Worm (Caenorhabditis elegans) whole organism, late embryonic: ENCODE measurements around the gene Y47D3A.31.

Experiments
- C08G9.2 ChIP-seq: sonication (generic microtip); optimal IDR thresholded peaks from 2 replicates; lab custom pipeline; 2016; ENCODE audit warnings: mild to moderate bottlenecking, missing genetic modification characterization, moderate library complexity, missing compliant biosample characterization
- C38D4.7 ChIP-seq: fragments of 200-800 bp; sonication (Bioruptor generic); optimal IDR thresholded peaks from 2 replicates; lab custom pipeline; 2018; ENCODE audit warnings: mild to moderate bottlenecking, missing genetic modification characterization, moderate library complexity, missing compliant biosample characterization
- F13H6.1 ChIP-seq: sonication (generic microtip); optimal IDR thresholded peaks from 2 replicates; lab custom pipeline; 2016; ENCODE audit warnings: missing genetic modification characterization, missing compliant biosample characterization
- K02D7.2 ChIP-seq: sonication (generic microtip); optimal IDR thresholded peaks from 2 replicates; lab custom pipeline; 2017; ENCODE audit warnings: mild to moderate bottlenecking, missing genetic modification characterization, missing compliant biosample characterization
- Y22D7AL.16 ChIP-seq: sonication (generic microtip); optimal IDR thresholded peaks from 2 replicates; lab custom pipeline; 2016; ENCODE audit warnings: missing genetic modification characterization, missing compliant biosample characterization
- ahr-1 ChIP-seq: sonication (generic microtip); optimal IDR thresholded peaks from 2 replicates; lab custom pipeline; 2016; ENCODE audit warnings: missing genetic modification characterization, missing compliant biosample characterization
- ama-1 ChIP-seq: fragments of 150-350 bp; optimal IDR thresholded peaks from 2 replicates; lab custom pipeline; 2014
- ceh-18 ChIP-seq: sonication (generic microtip); optimal IDR thresholded peaks from 2 replicates; lab custom pipeline; 2016; ENCODE audit warnings: missing genetic modification characterization, missing compliant biosample characterization
- ceh-19 ChIP-seq: fragments of 200-800 bp; sonication (Bioruptor generic); optimal IDR thresholded peaks from 2 replicates; lab custom pipeline; 2018; ENCODE audit warnings: mild to moderate bottlenecking, missing genetic modification characterization, missing compliant biosample characterization
- ceh-2 ChIP-seq: sonication (generic microtip); optimal IDR thresholded peaks from 2 replicates; lab custom pipeline; 2016; ENCODE audit warnings: missing genotype, missing genetic modification characterization, missing compliant biosample characterization
- ceh-30 ChIP-seq: fragments of 150-350 bp; optimal IDR thresholded peaks from 2 replicates; lab custom pipeline; 2014; ENCODE audit warnings: missing biosample characterization, missing genetic modification characterization
- ceh-34 ChIP-seq: sonication (generic microtip); optimal IDR thresholded peaks from 2 replicates; lab custom pipeline; 2016; ENCODE audit warnings: mild to moderate bottlenecking, missing genetic modification characterization, missing compliant biosample characterization
- ceh-48 ChIP-seq: sonication (generic microtip); optimal IDR thresholded peaks from 2 replicates; lab custom pipeline; 2016; ENCODE audit warnings: missing genetic modification characterization, inconsistent platforms, missing compliant biosample characterization
- che-1 ChIP-seq: sonication (generic microtip); optimal IDR thresholded peaks from 2 replicates; lab custom pipeline; 2016; ENCODE audit warnings: mild to moderate bottlenecking, missing genetic modification characterization, missing compliant biosample characterization
- dmd-4 ChIP-seq: sonication (generic microtip); optimal IDR thresholded peaks from 2 replicates; lab custom pipeline; 2016; ENCODE audit warnings: borderline replicate concordance, missing genetic modification characterization, missing compliant biosample characterization
- dve-1 ChIP-seq: sonication (generic microtip); optimal IDR thresholded peaks from 2 replicates; lab custom pipeline; 2017; ENCODE audit warnings: antibody characterized with exemption, mild to moderate bottlenecking, missing genetic modification characterization, missing compliant biosample characterization
- elt-4 ChIP-seq: sonication (generic microtip); optimal IDR thresholded peaks from 2 replicates; lab custom pipeline; 2016; ENCODE audit warnings: missing genetic modification characterization, missing compliant biosample characterization
- ets-4 ChIP-seq: sonication (generic microtip); optimal IDR thresholded peaks from 2 replicates; lab custom pipeline; 2016; ENCODE audit warnings: missing genetic modification characterization, missing compliant biosample characterization
- eyg-1 ChIP-seq: sonication (generic microtip); optimal IDR thresholded peaks from 2 replicates; lab custom pipeline; 2016; ENCODE audit warnings: missing genotype, missing genetic modification characterization, missing compliant biosample characterization
- fkh-10 ChIP-seq: fragments of 150-350 bp; optimal IDR thresholded peaks from 2 replicates; lab custom pipeline; 2014; ENCODE audit warnings: missing biosample characterization, missing genetic modification reagents, missing genetic modification characterization
- hlh-15 ChIP-seq: sonication (generic microtip); optimal IDR thresholded peaks from 2 replicates; lab custom pipeline; 2016; ENCODE audit warnings: missing genetic modification characterization, missing compliant biosample characterization
- hlh-30 ChIP-seq: sonication (generic microtip); optimal IDR thresholded peaks from 2 replicates; lab custom pipeline; 2017; ENCODE audit warnings: antibody characterized with exemption, missing genetic modification characterization, missing compliant biosample characterization; ENCODE audit not compliant: insufficient read depth
- hlh-6 ChIP-seq: sonication (generic microtip); optimal IDR thresholded peaks from 2 replicates; lab custom pipeline; 2016; ENCODE audit warnings: missing genotype, missing genetic modification characterization, missing compliant biosample characterization
- hlh-8 ChIP-seq: sonication (generic microtip); optimal IDR thresholded peaks from 2 replicates; lab custom pipeline; 2016; ENCODE audit warnings: missing genotype, missing genetic modification characterization, missing compliant biosample characterization
- lim-6 ChIP-seq: sonication (generic microtip); optimal IDR thresholded peaks from 2 replicates; lab custom pipeline; 2016; ENCODE audit warnings: missing genetic modification characterization, missing compliant biosample characterization
- madf-2 ChIP-seq: sonication (generic microtip); optimal IDR thresholded peaks from 2 replicates; lab custom pipeline; 2017; ENCODE audit warnings: missing genetic modification characterization, missing compliant biosample characterization
- mec-3 ChIP-seq: sonication (generic microtip); optimal IDR thresholded peaks from 2 replicates; lab custom pipeline; 2016; ENCODE audit warnings: borderline replicate concordance, missing genetic modification characterization, missing compliant biosample characterization
- nhr-11 ChIP-seq: fragments of 150-350 bp; optimal IDR thresholded peaks from 2 replicates; lab custom pipeline; 2014; ENCODE audit warnings: missing biosample characterization, missing genetic modification characterization
- nhr-232 ChIP-seq: sonication (generic microtip); optimal IDR thresholded peaks from 2 replicates; lab custom pipeline; 2016; ENCODE audit warnings: missing genetic modification characterization, missing compliant biosample characterization
- npax-4 ChIP-seq: sonication (generic microtip); optimal IDR thresholded peaks from 2 replicates; lab custom pipeline; 2016; ENCODE audit warnings: missing genetic modification characterization, missing compliant biosample characterization
- pax-1 ChIP-seq: fragments of 150-350 bp; optimal IDR thresholded peaks from 2 replicates; lab custom pipeline; 2014; ENCODE audit warnings: missing biosample characterization, missing genetic modification characterization
- pha-4 ChIP-seq: fragments of 150-350 bp; optimal IDR thresholded peaks from 2 replicates; lab custom pipeline; 2018; ENCODE audit warnings: missing biosample characterization, missing genetic modification reagents, missing genetic modification characterization
- ref-2 ChIP-seq: sonication (generic microtip); optimal IDR thresholded peaks from 2 replicates; lab custom pipeline; 2016; ENCODE audit warnings: missing genetic modification characterization, missing compliant biosample characterization
- sdc-2 ChIP-seq: sonication (generic microtip); optimal IDR thresholded peaks from 2 replicates; lab custom pipeline; 2016; ENCODE audit warnings: missing genotype, missing genetic modification characterization, missing compliant biosample characterization
- sox-2 ChIP-seq: fragments of 200-800 bp; sonication (Bioruptor generic); IDR thresholded peaks from 2 replicates; pipeline ENCODE4 v1.3.6; 2022; ENCODE audit warnings: missing genetic modification reagents, missing genetic modification characterization, missing compliant biosample characterization
- tbx-2 ChIP-seq: sonication (generic microtip); optimal IDR thresholded peaks from 2 replicates; lab custom pipeline; 2016; ENCODE audit warnings: missing genetic modification characterization, missing compliant biosample characterization
- tbx-7 ChIP-seq: sonication (generic microtip); optimal IDR thresholded peaks from 2 replicates; lab custom pipeline; 2016; ENCODE audit warnings: missing genotype, missing genetic modification characterization, missing compliant biosample characterization
- ttx-3 ChIP-seq: sonication (generic microtip); optimal IDR thresholded peaks from 2 replicates; lab custom pipeline; 2016; ENCODE audit warnings: missing genetic modification reagents, missing genetic modification characterization, missing compliant biosample characterization
- unc-3 ChIP-seq, 2 experiments: fragments of 200-800 bp in 1 of 2; sonication (Bioruptor generic) in 1 of 2; sonication (generic microtip) in 1 of 2; conservative IDR thresholded peaks in 1 of 2; optimal IDR thresholded peaks in 1 of 2; 2 replicates each; pipeline versions ENCODE4 v1.3.6 to Lab custom; 2016 to 2022; ENCODE audit warnings: missing compliant biosample characterization in 2 of 2, missing genetic modification characterization in 2 of 2, missing genetic modification reagents in 1 of 2
- unc-42 ChIP-seq: sonication (generic microtip); optimal IDR thresholded peaks from 2 replicates; lab custom pipeline; 2016; ENCODE audit warnings: missing genotype, missing genetic modification characterization, missing compliant biosample characterization
- unc-86 ChIP-seq: sonication (generic microtip); optimal IDR thresholded peaks from 2 replicates; lab custom pipeline; 2016; ENCODE audit warnings: missing genetic modification characterization, missing compliant biosample characterization
- zip-5 ChIP-seq: sonication (generic microtip); optimal IDR thresholded peaks from 2 replicates; lab custom pipeline; 2016; ENCODE audit warnings: missing genetic modification characterization, missing compliant biosample characterization

Gene Y47D3A.31

DNA sequence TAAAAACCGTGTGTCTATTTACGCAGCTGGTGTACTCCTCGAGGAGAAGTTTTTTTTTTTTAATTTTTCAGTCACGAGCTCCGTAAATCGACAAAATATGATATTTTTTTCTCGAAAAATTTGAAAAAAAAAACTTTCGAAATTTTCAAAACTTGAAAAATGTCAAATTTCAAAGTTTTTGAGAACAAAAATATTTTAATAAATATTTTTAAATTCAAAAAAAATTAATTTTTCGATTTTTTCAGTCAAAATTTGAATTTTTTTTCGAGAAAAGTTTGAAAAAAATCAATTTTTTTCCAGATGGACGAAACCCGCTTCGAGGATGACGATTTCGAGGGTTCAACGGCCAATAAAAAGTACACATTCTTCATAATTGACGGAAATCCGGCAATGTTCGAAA, 2.5 kb downstream of the Y47D3A.31 start, which contains the start of gene cku-70:
Gene cku-70 (plus strand): TSS at position 301 of the 400 bp plus-strand sequence.
- TF ChIP-seq Y22D7AL.16 (tag; lab: Kevin White, UChicago) (no peak), unc-3 (GFP tag; conservative IDR thresholded peaks at IDR 0.05; lab: Robert Waterston, UW) (no peak), unc-3 (tag; optimal IDR thresholded peaks at IDR 0.05; lab: Kevin White, UChicago) (no peak), hlh-30 (no peak), F13H6.1 (tag; lab: Kevin White, UChicago) (no peak), dmd-4 (tag; lab: Kevin White, UChicago) (no peak), pha-4 (tag; lab: Kevin White, UChicago) (no peak), mec-3 (tag; lab: Kevin White, UChicago) (no peak), ahr-1 (tag; lab: Kevin White, UChicago) (no peak), ref-2 (tag; lab: Kevin White, UChicago) (no peak), hlh-15 (tag; lab: Kevin White, UChicago) (no peak), fkh-10 (no peak), hlh-6 (tag; lab: Kevin White, UChicago) (no peak), ceh-48 (no peak)

DNA sequence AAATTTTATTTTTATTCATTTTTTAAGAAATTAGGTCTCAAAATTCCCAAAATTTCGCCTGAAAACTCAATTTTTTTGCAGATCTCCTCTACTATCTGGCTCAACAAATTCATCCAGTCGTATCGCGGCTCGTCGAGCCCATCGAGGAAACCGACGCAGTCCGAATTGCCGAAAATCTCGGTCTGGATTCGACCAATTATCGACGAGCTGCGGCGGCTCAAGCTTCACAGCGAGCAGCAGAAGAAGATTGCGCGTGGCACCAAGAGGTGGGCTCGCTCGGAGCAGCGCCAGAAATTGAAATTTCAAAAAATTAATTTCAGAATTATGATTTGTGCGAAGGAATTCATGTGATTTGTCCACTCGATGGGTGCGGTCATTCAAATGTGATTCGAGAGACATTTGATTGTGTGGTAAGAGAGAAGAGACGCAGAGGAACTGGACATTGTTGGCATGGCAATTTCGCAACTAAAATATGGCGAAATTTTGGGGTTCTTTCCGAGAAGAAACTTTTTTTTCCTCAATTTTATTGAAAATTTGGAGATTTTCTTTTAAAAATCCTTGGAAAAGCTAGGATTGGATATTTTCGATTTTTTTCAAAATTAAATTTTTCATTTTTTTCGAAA, 7.6 kb downstream of the Y47D3A.31 start:
- no peak for TF ChIP-seq fkh-10
- no peak for TF ChIP-seq tbx-7 (tag; lab: Kevin White, UChicago)
- TF ChIP-seq dmd-4 (tag; lab: Kevin White, UChicago): no peak
- TF ChIP-seq nhr-232 (tag; lab: Kevin White, UChicago): no peak
- no peak for TF ChIP-seq lim-6

DNA sequence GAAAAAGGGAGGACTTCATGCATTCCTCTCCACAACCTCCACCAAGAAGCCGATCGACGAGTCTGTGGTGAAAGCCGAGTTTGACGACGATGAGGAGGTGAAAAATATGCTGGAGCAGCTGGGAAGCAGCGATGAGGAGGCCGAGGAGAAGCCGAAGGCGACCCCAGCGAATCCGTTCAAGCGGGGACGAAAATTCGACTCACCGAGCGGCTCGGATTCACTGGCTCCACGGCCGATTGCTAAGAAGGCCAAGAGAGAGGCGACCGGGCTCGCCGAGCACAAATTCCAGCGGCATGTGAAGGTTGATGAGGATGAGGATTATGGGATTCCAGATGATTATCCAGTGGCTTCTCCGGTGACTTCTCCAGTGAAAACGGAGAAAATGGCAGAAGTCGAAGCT, 14.1 kb downstream of the Y47D3A.31 start:
- peak; percentile 58 for TF ChIP-seq elt-4 (tag; lab: Kevin White, UChicago)
- TF ChIP-seq C38D4.7 (GFP tag; lab: Kevin White, UChicago): no peak
- peak; percentile 10 for TF ChIP-seq C08G9.2

DNA sequence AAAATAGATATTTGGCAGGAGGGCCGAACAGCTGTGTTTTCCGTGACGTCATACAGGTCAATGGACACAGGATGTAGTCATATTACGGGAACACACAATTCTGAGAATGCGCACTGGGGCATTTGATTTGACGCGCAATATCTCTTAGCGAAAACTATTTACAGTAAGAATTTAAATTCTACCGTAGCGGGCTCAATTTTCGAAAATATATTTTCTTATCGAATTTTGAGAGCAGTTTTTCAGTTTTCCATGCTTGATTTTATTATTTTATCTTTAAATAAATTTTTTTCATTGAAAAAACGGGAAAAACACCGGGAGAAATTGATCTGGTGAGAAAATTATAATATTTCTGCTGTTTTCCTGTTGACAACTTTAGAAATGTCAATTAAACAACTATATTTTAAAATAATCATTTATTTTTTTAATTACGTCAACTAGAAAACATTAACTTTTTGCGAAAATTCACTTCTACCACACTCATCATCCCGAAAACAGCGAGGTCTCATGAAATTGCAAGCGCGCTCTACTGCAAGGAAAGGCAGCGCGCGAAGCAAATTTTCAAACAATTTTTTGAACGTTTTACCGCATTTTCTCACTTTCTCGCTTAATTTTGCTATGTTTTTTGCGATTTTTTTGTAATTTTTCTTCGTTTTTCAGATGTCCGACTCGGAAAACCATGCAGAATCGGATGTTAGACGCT, 15.1 kb downstream of the Y47D3A.31 start, which contains the start of the genes Y47D3A.1 and pola-1:
Gene Y47D3A.1 (minus strand): TSS at position 51 of the 700 bp plus-strand sequence.
Gene pola-1 (plus strand): TSS at position 658 of the 700 bp plus-strand sequence.
- TF ChIP-seq ttx-3 (peak; percentile 47), dmd-4 (tag; lab: Kevin White, UChicago) (peak; percentile 36), ceh-30 (tag; lab: Kevin White, UChicago) (no peak), eyg-1 (no peak), pax-1 (tag; lab: Kevin White, UChicago) (no peak), tbx-7 (tag; lab: Kevin White, UChicago) (peak; percentile 32), unc-42 (tag; lab: Kevin White, UChicago) (peak; percentile 55), sdc-2 (no peak), npax-4 (tag; lab: Kevin White, UChicago) (no peak), unc-86 (tag; lab: Kevin White, UChicago) (peak; percentile 49), pha-4 (tag; lab: Kevin White, UChicago) (no peak), ceh-2 (tag; lab: Kevin White, UChicago) (peak; percentile 81), K02D7.2 (no peak), F13H6.1 (tag; lab: Kevin White, UChicago) (peak; percentile 49), madf-2 (tag; lab: Kevin White, UChicago) (no peak), nhr-11 (tag; lab: Kevin White, UChicago) (no peak), hlh-6 (tag; lab: Kevin White, UChicago) (no peak), tbx-2 (tag; lab: Kevin White, UChicago) (peak; percentile 89), elt-4 (tag; lab: Kevin White, UChicago) (no peak), unc-3 (GFP tag; conservative IDR thresholded peaks at IDR 0.05; lab: Robert Waterston, UW) (peak; percentile 24; the same call in 1 of the 2 replicates), unc-3 (tag; optimal IDR thresholded peaks at IDR 0.05; lab: Kevin White, UChicago) (no peak), hlh-30 (peak; percentile 23), ceh-34 (peak; percentile 55), ama-1 (lab: Kevin White, UChicago) (no peak), ceh-19 (GFP tag; lab: Kevin White, UChicago) (no peak), ahr-1 (tag; lab: Kevin White, UChicago) (peak; percentile 56), zip-5 (peak; percentile 85), dve-1 (tag; lab: Kevin White, UChicago) (no peak), ref-2 (tag; lab: Kevin White, UChicago) (peak; percentile 87), ets-4 (tag; lab: Kevin White, UChicago) (peak; percentile 78), Y22D7AL.16 (tag; lab: Kevin White, UChicago) (no peak), sox-2 (GFP tag; lab: Robert Waterston, UW) (no peak), hlh-8 (tag; lab: Kevin White, UChicago) (peak; percentile 67), ceh-48 (no peak), ceh-18 (tag; lab: Kevin White, UChicago) (peak; percentile 24), che-1 (tag; lab: Kevin White, UChicago) (peak; percentile 13)
